Worm (Caenorhabditis elegans): Measurements from ENCODE around the gene rps-21.

- no peak for TF ChIP-seq ztf-11 (tag; optimal IDR thresholded peaks at IDR 0.05)
- no peak for TF ChIP-seq flh-1 (GFP tag; optimal IDR thresholded peaks at IDR 0.05)
- no peak for TF ChIP-seq nhr-76 (tag; optimal IDR thresholded peaks at IDR 0.05)
- no peak for TF ChIP-seq snpc-4 (tag; optimal IDR thresholded peaks at IDR 0.05)
- TF ChIP-seq ceh-83 (GFP tag; optimal IDR thresholded peaks at IDR 0.05) = no peak
- peak; percentile 96 for TF ChIP-seq unc-62 (GFP tag; optimal IDR thresholded peaks at IDR 0.05)
- no peak for TF ChIP-seq nhr-12 (tag; optimal IDR thresholded peaks at IDR 0.05)
- no peak for TF ChIP-seq elt-3 (tag; optimal IDR thresholded peaks at IDR 0.05)
- no peak for TF ChIP-seq lin-13 (tag; optimal IDR thresholded peaks at IDR 0.05)
- TF ChIP-seq lsy-2 (tag; optimal IDR thresholded peaks at IDR 0.05) = no peak
- no peak for TF ChIP-seq sptf-1 (tag; optimal IDR thresholded peaks at IDR 0.05)
- no peak for TF ChIP-seq zip-8 (tag; optimal IDR thresholded peaks at IDR 0.05)
Observed at ce11 chrIII:7216924-7217521, 27.6 kb upstream of the rps-21 start.

Data from whole organism, mixed stage, embryonic.